Worm (Caenorhabditis elegans) whole organism, late embryonic: ENCODE data around the gene JC8.7.

Experiments used
- C08G9.2 ChIP-seq: sonication (generic microtip); optimal IDR thresholded peaks from 2 replicates; lab custom pipeline; 2016; ENCODE audit warnings: mild to moderate bottlenecking, missing genetic modification characterization, moderate library complexity, missing compliant biosample characterization
- C38D4.7 ChIP-seq: fragments of 200-800 bp; sonication (Bioruptor generic); optimal IDR thresholded peaks from 2 replicates; lab custom pipeline; 2018; ENCODE audit warnings: mild to moderate bottlenecking, missing genetic modification characterization, moderate library complexity, missing compliant biosample characterization
- F13H6.1 ChIP-seq: sonication (generic microtip); optimal IDR thresholded peaks from 2 replicates; lab custom pipeline; 2016; ENCODE audit warnings: missing genetic modification characterization, missing compliant biosample characterization
- K02D7.2 ChIP-seq: sonication (generic microtip); optimal IDR thresholded peaks from 2 replicates; lab custom pipeline; 2017; ENCODE audit warnings: mild to moderate bottlenecking, missing genetic modification characterization, missing compliant biosample characterization
- T23F11.4 ChIP-seq: fragments of 200-800 bp; sonication (Bioruptor generic); optimal IDR thresholded peaks from 2 replicates; lab custom pipeline; 2018; ENCODE audit warnings: mild to moderate bottlenecking, missing genetic modification characterization, missing compliant biosample characterization
- ama-1 ChIP-seq: fragments of 150-350 bp; optimal IDR thresholded peaks from 2 replicates; lab custom pipeline; 2014
- ceh-14 ChIP-seq: sonication (generic microtip); optimal IDR thresholded peaks from 2 replicates; lab custom pipeline; 2016; ENCODE audit warnings: missing genotype, missing genetic modification characterization, missing compliant biosample characterization
- ceh-24 ChIP-seq: sonication (generic microtip); optimal IDR thresholded peaks from 2 replicates; lab custom pipeline; 2016; ENCODE audit warnings: mild to moderate bottlenecking, missing genetic modification characterization, missing compliant biosample characterization
- ceh-30 ChIP-seq: fragments of 150-350 bp; optimal IDR thresholded peaks from 2 replicates; lab custom pipeline; 2014; ENCODE audit warnings: missing biosample characterization, missing genetic modification characterization
- ceh-31 ChIP-seq: sonication (generic microtip); optimal IDR thresholded peaks from 2 replicates; lab custom pipeline; 2016; ENCODE audit warnings: missing genetic modification characterization, missing compliant biosample characterization
- ceh-45 ChIP-seq: fragments of 200-800 bp; sonication (Bioruptor generic); IDR thresholded peaks from 2 replicates; pipeline ENCODE4 v1.3.6; 2022; ENCODE audit warnings: missing genetic modification reagents, missing genetic modification characterization, missing compliant biosample characterization
- ceh-48 ChIP-seq: sonication (generic microtip); optimal IDR thresholded peaks from 2 replicates; lab custom pipeline; 2016; ENCODE audit warnings: missing genetic modification characterization, inconsistent platforms, missing compliant biosample characterization
- ceh-6 ChIP-seq: fragments of 200-800 bp; sonication (Bioruptor generic); optimal IDR thresholded peaks from 2 replicates; lab custom pipeline; 2018; ENCODE audit warnings: mild to moderate bottlenecking, missing genetic modification characterization, missing compliant biosample characterization
- che-1 ChIP-seq: sonication (generic microtip); optimal IDR thresholded peaks from 2 replicates; lab custom pipeline; 2016; ENCODE audit warnings: mild to moderate bottlenecking, missing genetic modification characterization, missing compliant biosample characterization
- dmd-4 ChIP-seq: sonication (generic microtip); optimal IDR thresholded peaks from 2 replicates; lab custom pipeline; 2016; ENCODE audit warnings: borderline replicate concordance, missing genetic modification characterization, missing compliant biosample characterization
- dve-1 ChIP-seq: sonication (generic microtip); optimal IDR thresholded peaks from 2 replicates; lab custom pipeline; 2017; ENCODE audit warnings: antibody characterized with exemption, mild to moderate bottlenecking, missing genetic modification characterization, missing compliant biosample characterization
- elt-4 ChIP-seq: sonication (generic microtip); optimal IDR thresholded peaks from 2 replicates; lab custom pipeline; 2016; ENCODE audit warnings: missing genetic modification characterization, missing compliant biosample characterization
- ets-4 ChIP-seq: sonication (generic microtip); optimal IDR thresholded peaks from 2 replicates; lab custom pipeline; 2016; ENCODE audit warnings: missing genetic modification characterization, missing compliant biosample characterization
- eyg-1 ChIP-seq: sonication (generic microtip); optimal IDR thresholded peaks from 2 replicates; lab custom pipeline; 2016; ENCODE audit warnings: missing genotype, missing genetic modification characterization, missing compliant biosample characterization
- fax-1 ChIP-seq: sonication (generic microtip); optimal IDR thresholded peaks from 2 replicates; lab custom pipeline; 2016; ENCODE audit warnings: missing genotype, missing genetic modification characterization, missing compliant biosample characterization
- fkh-6 ChIP-seq: sonication (generic microtip); optimal IDR thresholded peaks from 2 replicates; lab custom pipeline; 2016; ENCODE audit warnings: missing genetic modification characterization, missing compliant biosample characterization
- gmeb-2 ChIP-seq: sonication (generic microtip); optimal IDR thresholded peaks from 2 replicates; lab custom pipeline; 2016; ENCODE audit warnings: missing genetic modification characterization, inconsistent platforms, missing compliant biosample characterization
- hlh-13 ChIP-seq: fragments of 200-800 bp; sonication (Bioruptor generic); optimal IDR thresholded peaks from 2 replicates; lab custom pipeline; 2018; ENCODE audit warnings: mild to moderate bottlenecking, missing genetic modification characterization, missing compliant biosample characterization
- hlh-30 ChIP-seq: sonication (generic microtip); optimal IDR thresholded peaks from 2 replicates; lab custom pipeline; 2017; ENCODE audit warnings: antibody characterized with exemption, missing genetic modification characterization, missing compliant biosample characterization; ENCODE audit not compliant: insufficient read depth
- hlh-6 ChIP-seq: sonication (generic microtip); optimal IDR thresholded peaks from 2 replicates; lab custom pipeline; 2016; ENCODE audit warnings: missing genotype, missing genetic modification characterization, missing compliant biosample characterization
- hlh-8 ChIP-seq: sonication (generic microtip); optimal IDR thresholded peaks from 2 replicates; lab custom pipeline; 2016; ENCODE audit warnings: missing genotype, missing genetic modification characterization, missing compliant biosample characterization
- lim-6 ChIP-seq: sonication (generic microtip); optimal IDR thresholded peaks from 2 replicates; lab custom pipeline; 2016; ENCODE audit warnings: missing genetic modification characterization, missing compliant biosample characterization
- lin-11 ChIP-seq: fragments of 200-800 bp; sonication (Bioruptor generic); optimal IDR thresholded peaks from 2 replicates; lab custom pipeline; 2018; ENCODE audit warnings: mild to moderate bottlenecking, missing genetic modification characterization, missing compliant biosample characterization
- madf-2 ChIP-seq: sonication (generic microtip); optimal IDR thresholded peaks from 2 replicates; lab custom pipeline; 2017; ENCODE audit warnings: missing genetic modification characterization, missing compliant biosample characterization
- mec-3 ChIP-seq: sonication (generic microtip); optimal IDR thresholded peaks from 2 replicates; lab custom pipeline; 2016; ENCODE audit warnings: borderline replicate concordance, missing genetic modification characterization, missing compliant biosample characterization
- nhr-11 ChIP-seq: fragments of 150-350 bp; optimal IDR thresholded peaks from 2 replicates; lab custom pipeline; 2014; ENCODE audit warnings: missing biosample characterization, missing genetic modification characterization
- nhr-232 ChIP-seq: sonication (generic microtip); optimal IDR thresholded peaks from 2 replicates; lab custom pipeline; 2016; ENCODE audit warnings: missing genetic modification characterization, missing compliant biosample characterization
- npax-4 ChIP-seq: sonication (generic microtip); optimal IDR thresholded peaks from 2 replicates; lab custom pipeline; 2016; ENCODE audit warnings: missing genetic modification characterization, missing compliant biosample characterization
- odd-2 ChIP-seq: sonication (generic microtip); optimal IDR thresholded peaks from 2 replicates; lab custom pipeline; 2017; ENCODE audit warnings: antibody characterized with exemption, mild to moderate bottlenecking, missing genetic modification characterization, missing compliant biosample characterization
- pag-3 ChIP-seq: sonication (generic microtip); optimal IDR thresholded peaks from 2 replicates; lab custom pipeline; 2016; ENCODE audit warnings: missing compliant biosample characterization, missing genetic modification characterization, borderline replicate concordance
- pat-9 ChIP-seq: fragments of 200-800 bp; sonication (Bioruptor generic); optimal IDR thresholded peaks from 2 replicates; lab custom pipeline; 2018; ENCODE audit warnings: mild to moderate bottlenecking, missing genetic modification characterization, moderate library complexity, missing compliant biosample characterization
- pha-2 ChIP-seq: sonication (generic microtip); optimal IDR thresholded peaks from 2 replicates; lab custom pipeline; 2017; ENCODE audit warnings: mild to moderate bottlenecking, missing genetic modification characterization, missing compliant biosample characterization
- pha-4 ChIP-seq: fragments of 150-350 bp; optimal IDR thresholded peaks from 2 replicates; lab custom pipeline; 2018; ENCODE audit warnings: missing biosample characterization, missing genetic modification reagents, missing genetic modification characterization
- pqm-1 ChIP-seq: sonication (generic microtip); optimal IDR thresholded peaks from 2 replicates; lab custom pipeline; 2016; ENCODE audit warnings: missing genetic modification characterization, missing compliant biosample characterization
- sox-4 ChIP-seq: sonication (generic microtip); optimal IDR thresholded peaks from 2 replicates; lab custom pipeline; 2017; ENCODE audit warnings: mild to moderate bottlenecking, missing genetic modification characterization, inconsistent platforms, missing compliant biosample characterization
- syd-9 ChIP-seq: sonication (generic microtip); optimal IDR thresholded peaks from 2 replicates; lab custom pipeline; 2016; ENCODE audit warnings: mild to moderate bottlenecking, missing genetic modification characterization, moderate library complexity, missing compliant biosample characterization
- tbx-2 ChIP-seq: sonication (generic microtip); optimal IDR thresholded peaks from 2 replicates; lab custom pipeline; 2016; ENCODE audit warnings: missing genetic modification characterization, missing compliant biosample characterization
- tbx-7 ChIP-seq: sonication (generic microtip); optimal IDR thresholded peaks from 2 replicates; lab custom pipeline; 2016; ENCODE audit warnings: missing genotype, missing genetic modification characterization, missing compliant biosample characterization
- unc-55 ChIP-seq: sonication (generic microtip); optimal IDR thresholded peaks from 2 replicates; lab custom pipeline; 2017; ENCODE audit warnings: missing biosample characterization, missing genetic modification reagents, missing genetic modification characterization
- unc-86 ChIP-seq: sonication (generic microtip); optimal IDR thresholded peaks from 2 replicates; lab custom pipeline; 2016; ENCODE audit warnings: missing genetic modification characterization, missing compliant biosample characterization
- ztf-16 ChIP-seq: sonication (generic microtip); optimal IDR thresholded peaks from 2 replicates; lab custom pipeline; 2017; ENCODE audit warnings: missing genetic modification characterization, missing compliant biosample characterization

Gene JC8.7

DNA sequence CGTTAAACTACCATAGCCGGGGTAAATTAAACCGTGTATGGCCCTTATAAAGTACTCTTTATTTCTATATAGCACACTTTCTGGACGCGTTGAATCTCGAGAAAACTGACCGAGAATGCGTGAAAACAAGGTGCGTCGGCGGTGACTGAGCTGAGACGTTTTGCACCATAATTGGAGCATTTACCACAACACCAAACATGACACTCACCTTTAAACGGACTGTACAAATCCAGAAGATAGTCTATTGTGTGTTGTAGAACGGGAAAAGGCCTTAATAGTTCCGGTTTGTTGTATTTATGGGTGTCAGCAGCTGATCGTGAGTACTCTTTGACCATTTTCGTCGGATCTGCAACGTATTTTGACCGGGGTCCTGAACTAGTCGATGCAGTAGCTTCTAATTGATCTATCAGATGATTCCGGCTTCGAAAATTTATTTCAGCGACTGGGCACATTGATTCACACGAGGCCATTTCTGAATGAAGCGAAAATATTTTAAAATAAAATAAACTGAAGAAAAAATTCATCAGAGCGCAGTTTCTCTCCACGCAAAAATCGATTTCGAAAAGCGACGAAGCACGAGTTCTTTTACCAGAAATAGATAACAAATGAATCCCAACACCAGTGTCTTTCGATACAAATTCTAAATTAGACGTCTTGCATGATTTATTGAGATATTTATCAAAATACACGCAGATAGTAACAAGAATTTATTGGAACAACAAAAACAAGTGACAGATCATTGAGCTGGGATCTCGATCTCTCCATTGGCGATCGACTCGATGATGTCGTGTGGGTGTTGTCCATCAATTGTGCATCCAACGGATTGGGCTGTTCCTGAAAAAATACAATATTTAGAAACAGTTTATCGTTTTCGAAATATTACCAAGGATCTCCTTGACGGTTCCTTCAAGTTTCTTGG, 7.9 kb upstream of the JC8.7 start, which contains the start of gene tag-115:
Gene tag-115 (minus strand): TSS at position 472 of the 919 bp plus-strand sequence.
- TF ChIP-seq hlh-8 (tag; lab: Kevin White, UChicago) = no peak
- no peak for TF ChIP-seq nhr-232 (tag; lab: Kevin White, UChicago)
- TF ChIP-seq pqm-1 = no peak
- no peak for TF ChIP-seq ceh-45
- no peak for TF ChIP-seq sox-4 (tag; lab: Kevin White, UChicago)
- TF ChIP-seq ceh-14 (tag; lab: Kevin White, UChicago) = no peak
- TF ChIP-seq dve-1 = no peak

ce11 chrIV:13240078-13240841, 6.8 kb upstream of the JC8.7 start, which contains the start of gene rpl-12:
TSS of gene rpl-12 (minus strand) at chrIV:13240651.
- TF ChIP-seq ceh-6 (GFP tag; lab: Kevin White, UChicago) (no peak), gmeb-2 (tag; lab: Kevin White, UChicago) (peak; percentile 9), hlh-13 (peak; percentile 8), fax-1 (tag; lab: Kevin White, UChicago) (peak; percentile 80), ama-1 (lab: Kevin White, UChicago) (no peak), pat-9 (tag; lab: Kevin White, UChicago) (peak; percentile 73), nhr-11 (tag; lab: Kevin White, UChicago) (no peak), ceh-30 (tag; lab: Kevin White, UChicago) (no peak), ceh-45 (0 out of 2 replicates have a peak, but pooled peaks have one; percentile 50), T23F11.4 (GFP tag; lab: Kevin White, UChicago) (peak; percentile 26), pha-2 (tag; lab: Kevin White, UChicago) (peak; percentile 62), eyg-1 (tag; lab: Kevin White, UChicago) (peak; percentile 4), dmd-4 (tag; lab: Kevin White, UChicago) (no peak), hlh-6 (tag; lab: Kevin White, UChicago) (no peak), hlh-30 (peak; percentile 66), pag-3 (tag; lab: Kevin White, UChicago) (no peak), F13H6.1 (peak; percentile 26), pqm-1 (peak; percentile 59), ceh-14 (tag; lab: Kevin White, UChicago) (peak; percentile 92), lin-11 (tag; lab: Kevin White, UChicago) (peak; percentile 11), odd-2 (tag; lab: Kevin White, UChicago) (no peak), hlh-8 (tag; lab: Kevin White, UChicago) (peak; percentile 16), dve-1 (peak; percentile 83), K02D7.2 (tag; lab: Kevin White, UChicago) (no peak), tbx-7 (no peak), C38D4.7 (GFP tag; lab: Kevin White, UChicago) (no peak), tbx-2 (tag; lab: Kevin White, UChicago) (peak; percentile 94), lim-6 (tag; lab: Kevin White, UChicago) (peak; percentile 24), syd-9 (tag; lab: Kevin White, UChicago) (peak; percentile 23), ceh-48 (tag; lab: Kevin White, UChicago) (peak; percentile 50), unc-55 (GFP tag; lab: Kevin White, UChicago) (peak; percentile 79), unc-86 (tag; lab: Kevin White, UChicago) (peak; percentile 82), fkh-6 (tag; lab: Kevin White, UChicago) (no peak), ets-4 (tag; lab: Kevin White, UChicago) (peak; percentile 63), ceh-24 (tag; lab: Kevin White, UChicago) (no peak), madf-2 (peak; percentile 66), ceh-31 (peak; percentile 92), ztf-16 (tag; lab: Kevin White, UChicago) (no peak), elt-4 (tag; lab: Kevin White, UChicago) (no peak), sox-4 (tag; lab: Kevin White, UChicago) (no peak), C08G9.2 (tag; lab: Kevin White, UChicago) (peak; percentile 30), mec-3 (tag; lab: Kevin White, UChicago) (no peak), che-1 (tag; lab: Kevin White, UChicago) (no peak), npax-4 (tag; lab: Kevin White, UChicago) (no peak), pha-4 (tag; lab: Kevin White, UChicago) (peak; percentile 33), nhr-232 (tag; lab: Kevin White, UChicago) (no peak)
